Fruit fly (Drosophila melanogaster) whole organism, wandering third instar larva: ENCODE data around the gene BBS5.
A peak's percentile ranks its signal among the peaks of the same experiment; 100 is the strongest.

Experiments
- Abd-B ChIP-seq: fragments of >200 bp; optimal IDR thresholded peaks from 2 replicates; lab custom pipeline; 2017; ENCODE audit warnings: missing biosample characterization, missing genetic modification characterization
- CG32264 ChIP-seq: fragments of 200-800 bp; sonication (Bioruptor generic); optimal IDR thresholded peaks from 2 replicates; lab custom pipeline; 2016; ENCODE audit warnings: missing biosample characterization, missing genetic modification characterization
- CG9705 ChIP-seq: fragments of 200-800 bp; sonication (Bioruptor generic); optimal IDR thresholded peaks from 2 replicates; lab custom pipeline; 2018; ENCODE audit warnings: missing biosample characterization, mild to moderate bottlenecking, missing genetic modification characterization
- Dfd ChIP-seq: fragments of >200 bp; optimal IDR thresholded peaks from 2 replicates; lab custom pipeline; 2017; ENCODE audit warnings: missing biosample characterization, missing genetic modification characterization
- Dif ChIP-seq: fragments of 200-275, 200-300 bp; sonication (Bioruptor generic); optimal IDR thresholded peaks from 2 replicates; lab custom pipeline; 2018; ENCODE audit warnings: missing biosample characterization, missing genetic modification characterization; ENCODE audit not compliant: partially characterized antibody
- Hr83 ChIP-seq: fragments of 200-300 bp; sonication (Bioruptor generic); optimal IDR thresholded peaks from 2 replicates; lab custom pipeline; 2016; ENCODE audit warnings: missing biosample characterization, mild to moderate bottlenecking, missing genetic modification characterization, moderate library complexity; ENCODE audit not compliant: poor library complexity, severe bottlenecking
- OdsH ChIP-seq: fragments of 200-800 bp; sonication (Bioruptor generic); optimal IDR thresholded peaks from 2 replicates; lab custom pipeline; 2016; ENCODE audit warnings: missing biosample characterization, mild to moderate bottlenecking, missing genetic modification characterization
- dl ChIP-seq, 2 experiments: fragments of 175-275, 200-275 bp in 1 of 2; fragments of 200-275 bp in 1 of 2; sonication (Bioruptor generic); optimal IDR thresholded peaks; lab custom pipeline; 2018; ENCODE audit warnings: mild to moderate bottlenecking in 2 of 2, missing biosample characterization in 2 of 2, missing genetic modification characterization in 2 of 2, moderate library complexity in 2 of 2; ENCODE audit not compliant: partially characterized antibody in 2 of 2, insufficient read depth in 1 of 2
- h ChIP-seq: fragments of 200-800 bp; sonication (Bioruptor generic); optimal IDR thresholded peaks from 3 replicates; lab custom pipeline; 2016; ENCODE audit warnings: missing biosample characterization, mild to moderate bottlenecking, missing genetic modification characterization
- pan ChIP-seq: fragments of >200 bp; optimal IDR thresholded peaks from 2 replicates; lab custom pipeline; 2017

DNA sequence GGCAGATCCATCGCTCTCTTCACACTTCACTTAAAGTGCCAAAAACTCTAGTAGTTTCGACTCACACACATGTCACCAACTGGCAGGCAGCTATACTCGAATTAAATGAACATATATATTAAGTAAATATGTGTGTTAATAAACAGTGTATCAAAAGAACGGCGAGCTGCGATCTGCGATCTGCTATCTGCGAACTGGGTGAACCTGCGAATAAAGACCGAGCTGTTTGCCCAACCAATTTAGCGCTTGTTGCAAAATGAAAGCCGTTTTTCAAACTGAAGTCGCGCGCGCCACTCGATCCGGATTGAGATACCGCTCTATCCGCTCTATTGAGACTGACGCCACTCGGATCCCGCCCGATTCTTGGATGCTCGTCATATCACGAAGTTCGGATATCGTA, 43.0 kb upstream of the BBS5 start, which contains the start of gene CG44098:
- no peak for TF ChIP-seq CG9705 (GFP tag; lab: Kevin White, UChicago)
- peak; percentile 13 for TF ChIP-seq h (GFP tag; lab: Kevin White, UChicago)
- no peak for TF ChIP-seq CG32264 (GFP tag; lab: Kevin White, UChicago)
- TF ChIP-seq OdsH (GFP tag; lab: Kevin White, UChicago), result no peak
- TF ChIP-seq Dif (GFP tag; lab: Kevin White, UChicago), result no peak
- no peak for TF ChIP-seq dl (GFP tag; optimal IDR thresholded peaks at IDR 0.05; lab: Kevin White, UChicago; ENCODE audit: insufficient read depth in 1 of 2, partially characterized antibody in 2 of 2)
- no peak for TF ChIP-seq Abd-B (GFP tag; lab: Kevin White, UChicago)
- no peak for TF ChIP-seq Dfd (GFP tag; lab: Kevin White, UChicago)
- TF ChIP-seq pan, result no peak
- TF ChIP-seq Hr83, result peak; percentile 15
